Fruit fly (Drosophila melanogaster): ENCODE measurements around the gene RpS14b.
A peak's percentile ranks its signal among the peaks of the same experiment; 100 is the strongest.

RpS14b gene

dm6 chrX:7908239-7909068, 26.2 kb upstream of the RpS14b start, which contains the start of the genes dpr14 and spidey (continued):
- peak; percentile 88 for TF ChIP-seq CG13624 (GFP tag; optimal IDR thresholded peaks at IDR 0.05)
- no peak for TF ChIP-seq CG1832 (GFP tag; optimal IDR thresholded peaks at IDR 0.05)
- peak; percentile 94 for TF ChIP-seq gem (tag; optimal IDR thresholded peaks at IDR 0.05)
- TF ChIP-seq CG32772 (GFP tag; IDR thresholded peaks at IDR 0.05), result peak; percentile 91
- peak; percentile 51 for TF ChIP-seq CG13123 (GFP tag; optimal IDR thresholded peaks at IDR 0.05)
- peak; percentile 61 for TF ChIP-seq Mad (GFP tag; optimal IDR thresholded peaks at IDR 0.05)
- TF ChIP-seq CG3281 (GFP tag; optimal IDR thresholded peaks at IDR 0.05), result peak; percentile 92
- peak; percentile 88 for TF ChIP-seq CG32767 (GFP tag; IDR thresholded peaks at IDR 0.05)
- TF ChIP-seq Oli (tag; optimal IDR thresholded peaks at IDR 0.05), result peak; percentile 92
- peak; percentile 81 for TF ChIP-seq CG10267 (tag; optimal IDR thresholded peaks at IDR 0.05)
- peak; percentile 90 for TF ChIP-seq CG7556 (GFP tag; optimal IDR thresholded peaks at IDR 0.05)
- peak; percentile 90 for TF ChIP-seq B-H2 (GFP tag; optimal IDR thresholded peaks at IDR 0.05)
- TF ChIP-seq CG10209 (GFP tag; optimal IDR thresholded peaks at IDR 0.05), result peak; percentile 89
- peak; percentile 42; the same call in 1 of the 2 replicates for TF ChIP-seq ro (GFP tag; IDR thresholded peaks at IDR 0.05)
- peak; percentile 49; the same call in 3 of the 4 replicates for TF ChIP-seq Dll (GFP tag; IDR thresholded peaks at IDR 0.05; ENCODE audit: partially characterized antibody)
- no peak for TF ChIP-seq hth (optimal IDR thresholded peaks at IDR 0.05)
- TF ChIP-seq croc (GFP tag; conservative IDR thresholded peaks at IDR 0.05), result peak; percentile 75
- TF ChIP-seq CG16863 (GFP tag; optimal IDR thresholded peaks at IDR 0.05), result peak; percentile 88
- peak; percentile 78 for TF ChIP-seq toy (GFP tag; IDR thresholded peaks at IDR 0.05)
- peak; percentile 74 for TF ChIP-seq CG16815 (GFP tag; optimal IDR thresholded peaks at IDR 0.05)
- peak; percentile 65 for TF ChIP-seq Hmx (GFP tag; optimal IDR thresholded peaks at IDR 0.05)
- peak; percentile 93 for TF ChIP-seq GATAe (GFP tag; conservative IDR thresholded peaks at IDR 0.05)
- TF ChIP-seq CG9215 (GFP tag; IDR thresholded peaks at IDR 0.05), result peak; percentile 86
- no peak for TF ChIP-seq Lpt (GFP tag; optimal IDR thresholded peaks at IDR 0.05)
- TF ChIP-seq CrebB (tag; optimal IDR thresholded peaks at IDR 0.05), result peak; percentile 87
- TF ChIP-seq H15 (GFP tag; IDR thresholded peaks at IDR 0.05), result peak; percentile 79; the same call in 2 of the 3 replicates
- TF ChIP-seq Dip3 (GFP tag; optimal IDR thresholded peaks at IDR 0.05), result peak; percentile 88
- peak; percentile 92 for TF ChIP-seq CG13296 (GFP tag; optimal IDR thresholded peaks at IDR 0.05)
- TF ChIP-seq NC2α (GFP tag; optimal IDR thresholded peaks at IDR 0.05), result peak; percentile 79
- peak; percentile 89 for TF ChIP-seq crol (GFP tag; IDR thresholded peaks at IDR 0.05)
- TF ChIP-seq amos (GFP tag; IDR thresholded peaks at IDR 0.05; ENCODE audit: partially characterized antibody), result peak; percentile 22; the same call in 1 of the 2 replicates
- peak; percentile 89 for TF ChIP-seq ATbp (GFP tag; optimal IDR thresholded peaks at IDR 0.05)
- peak; percentile 91 for TF ChIP-seq Atf6 (GFP tag; IDR thresholded peaks at IDR 0.05)
- TF ChIP-seq pum (GFP tag; optimal IDR thresholded peaks at IDR 0.05), result peak; percentile 82
- peak; percentile 79 for TF ChIP-seq CG6254 (GFP tag; optimal IDR thresholded peaks at IDR 0.05)
- TF ChIP-seq CG17385 (GFP tag; optimal IDR thresholded peaks at IDR 0.05), result peak; percentile 89
- TF ChIP-seq oc (tag; optimal IDR thresholded peaks at IDR 0.05), result peak; percentile 86
- TF ChIP-seq CG1529 (GFP tag; optimal IDR thresholded peaks at IDR 0.05), result peak; percentile 77
- TF ChIP-seq kni (GFP tag; optimal IDR thresholded peaks at IDR 0.05), result peak; percentile 86
- peak; percentile 74 for TF ChIP-seq CG6654 (GFP tag; optimal IDR thresholded peaks at IDR 0.05)
- TF ChIP-seq peb (GFP tag; IDR thresholded peaks at IDR 0.05), result peak; percentile 78
- peak; percentile 86 for TF ChIP-seq CG2875 (GFP tag; optimal IDR thresholded peaks at IDR 0.05)
- TF ChIP-seq stc (GFP tag; IDR thresholded peaks at IDR 0.05), result peak; percentile 86
- peak; percentile 89 for TF ChIP-seq ewg (GFP tag; optimal IDR thresholded peaks at IDR 0.05)
- TF ChIP-seq CG32532 (GFP tag; IDR thresholded peaks at IDR 0.05), result peak; percentile 94
- peak; percentile 90 for TF ChIP-seq scrt (GFP tag; optimal IDR thresholded peaks at IDR 0.05)
- peak; percentile 13 for TF ChIP-seq Neu2 (GFP tag; optimal IDR thresholded peaks at IDR 0.05; ENCODE audit: borderline replicate concordance)
- TF ChIP-seq MBD-R2 (GFP tag; IDR thresholded peaks at IDR 0.05), result peak; percentile 80; the same call in 1 of the 2 replicates
- peak; percentile 76 for TF ChIP-seq cato (GFP tag; optimal IDR thresholded peaks at IDR 0.05; ENCODE audit: borderline replicate concordance)
